Worm (Caenorhabditis elegans) whole organism, L2 larva: ENCODE results near the gene W01D2.3.

Source experiments
- F13H6.1 ChIP-seq: sonication (generic microtip); optimal IDR thresholded peaks from 2 replicates; lab custom pipeline; 2016; ENCODE audit warnings: missing genetic modification characterization, missing compliant biosample characterization
- R02D3.7 ChIP-seq: fragments of 150-350 bp; optimal IDR thresholded peaks from 2 replicates; lab custom pipeline; 2014; ENCODE audit warnings: missing biosample characterization, missing genetic modification characterization
- ceh-82 ChIP-seq: fragments of 150-350 bp; optimal IDR thresholded peaks from 2 replicates; lab custom pipeline; 2014; ENCODE audit warnings: missing biosample characterization, missing genetic modification characterization
- lsy-2 ChIP-seq, 2 experiments: fragments of 150-350 bp in 1 of 2; sonication (generic microtip) in 1 of 2; optimal IDR thresholded peaks; 2 replicates each; lab custom pipeline; 2014 to 2017; ENCODE audit warnings: missing biosample characterization in 2 of 2, missing genetic modification characterization in 2 of 2
- peb-1 ChIP-seq: fragments of 150-350 bp; optimal IDR thresholded peaks from 2 replicates; lab custom pipeline; 2014; ENCODE audit warnings: missing biosample characterization, missing genetic modification characterization
- snpc-4 ChIP-seq: fragments of 150-350 bp; optimal IDR thresholded peaks from 2 replicates; lab custom pipeline; 2014; ENCODE audit warnings: missing biosample characterization, missing genetic modification characterization
- unc-62 ChIP-seq: fragments of 150-350 bp; optimal IDR thresholded peaks from 2 replicates; lab custom pipeline; 2014; ENCODE audit warnings: missing biosample characterization, missing genetic modification reagents, missing genetic modification characterization
- zag-1 ChIP-seq: fragments of 150-350 bp; optimal IDR thresholded peaks from 2 replicates; lab custom pipeline; 2014; ENCODE audit warnings: missing biosample characterization, missing genetic modification characterization
- ztf-11 ChIP-seq: sonication (generic microtip); optimal IDR thresholded peaks from 2 replicates; lab custom pipeline; 2017; ENCODE audit warnings: missing biosample characterization, missing genetic modification characterization

DNA sequence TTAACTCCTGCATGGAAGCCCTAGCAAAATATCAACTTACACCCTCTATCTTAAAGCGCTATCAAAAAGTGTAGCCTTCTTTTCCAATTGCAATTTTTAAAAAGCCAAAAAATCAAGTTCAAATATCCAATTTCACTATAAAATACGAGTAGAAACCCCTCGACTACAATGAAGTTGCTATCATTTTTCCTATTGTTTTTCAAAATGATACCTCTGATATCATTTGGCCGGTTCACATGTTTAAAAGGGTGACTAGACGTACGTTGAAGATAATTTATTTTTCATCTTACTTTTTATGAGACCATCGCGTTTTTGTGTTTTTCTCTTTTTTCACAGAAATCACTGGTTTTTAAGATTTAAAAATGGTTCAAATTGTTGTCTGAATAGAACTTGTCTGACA, 47.4 kb upstream of the W01D2.3 start, which contains the start of gene R05H10.1:
- TF ChIP-seq ztf-11 = no peak
- no peak for TF ChIP-seq R02D3.7 (tag; lab: Kevin White, UChicago)
- no peak for TF ChIP-seq peb-1 (tag; lab: Kevin White, UChicago)
- TF ChIP-seq ceh-82 (tag; lab: Kevin White, UChicago) = no peak
- no peak for TF ChIP-seq lsy-2 (tag; optimal IDR thresholded peaks at IDR 0.05; lab: Kevin White, UChicago)
- no peak for TF ChIP-seq F13H6.1 (tag; lab: Kevin White, UChicago)
- no peak for TF ChIP-seq snpc-4 (tag; lab: Kevin White, UChicago)
- TF ChIP-seq unc-62 (GFP tag; lab: Kevin White, UChicago) = no peak
- no peak for TF ChIP-seq zag-1 (tag; lab: Kevin White, UChicago)
